Worm (Caenorhabditis elegans): Measurements from ENCODE around the gene hex-2.

DNA sequence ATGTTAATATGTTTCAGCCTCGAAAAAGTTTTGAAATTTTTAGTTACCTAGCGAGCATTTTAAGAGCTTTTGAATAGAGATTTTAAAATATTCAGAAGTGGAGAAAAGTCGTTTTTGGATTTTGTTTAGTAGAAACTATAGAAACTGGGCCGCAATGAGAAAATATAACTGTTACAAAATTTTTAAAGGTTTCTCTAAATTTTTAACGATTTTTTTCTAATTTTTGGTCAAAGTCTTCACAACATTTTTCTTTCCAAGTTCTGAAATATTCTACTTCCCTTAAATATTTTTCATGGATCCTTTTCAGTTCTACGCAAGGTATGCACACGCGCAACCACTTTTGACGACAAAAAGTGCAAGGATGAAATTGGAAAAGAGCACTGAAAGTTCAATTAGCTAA, 51.3 kb downstream of the hex-2 start, which contains the start of gene peli-1:
- TF ChIP-seq lag-1 (GFP tag; IDR thresholded peaks at IDR 0.05) (no peak), nhr-90 (tag; optimal IDR thresholded peaks at IDR 0.05) (no peak), zim-3 (tag; optimal IDR thresholded peaks at IDR 0.05) (no peak), madf-3 (GFP tag; IDR thresholded peaks at IDR 0.05) (no peak), pha-4 (tag; optimal IDR thresholded peaks at IDR 0.05) (no peak), B0035.1 (tag; optimal IDR thresholded peaks at IDR 0.05) (no peak), B0261.1 (tag; optimal IDR thresholded peaks at IDR 0.05) (no peak), tbx-9 (tag; optimal IDR thresholded peaks at IDR 0.05; ENCODE audit: borderline replicate concordance) (no peak), xnd-1 (tag; optimal IDR thresholded peaks at IDR 0.05) (no peak)
